Worm (Caenorhabditis elegans): Measurements from ENCODE around the gene cex-2.
A peak's percentile ranks its signal among the peaks of the same experiment; 100 is the strongest.

cex-2 gene

DNA sequence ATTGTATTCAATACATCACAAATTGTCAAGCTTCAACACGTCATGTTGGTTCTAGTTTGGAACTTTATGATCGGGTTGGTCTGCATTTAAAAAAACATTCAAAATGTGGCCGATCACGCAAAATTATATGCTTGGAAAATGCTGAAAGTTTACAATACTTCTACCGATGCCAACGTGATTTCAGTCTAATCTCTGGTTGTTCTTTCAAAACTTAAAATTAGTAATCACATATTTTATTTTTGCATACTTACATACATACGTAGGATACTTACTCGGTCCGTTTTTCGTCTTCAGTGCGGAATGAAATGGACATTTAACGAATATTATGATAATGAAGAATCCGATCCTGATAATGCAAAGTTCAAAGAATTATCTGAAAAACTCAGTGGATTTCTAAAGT is 10.1 kb downstream of the cex-2 start, which contains the start of gene srw-62:
TSS of gene srw-62 (plus strand) at position 301 of the 400 bp plus-strand sequence.
- no peak for TF ChIP-seq ceh-28 (tag; optimal IDR thresholded peaks at IDR 0.05)
- peak; percentile 4 for TF ChIP-seq aha-1 (tag)

DNA sequence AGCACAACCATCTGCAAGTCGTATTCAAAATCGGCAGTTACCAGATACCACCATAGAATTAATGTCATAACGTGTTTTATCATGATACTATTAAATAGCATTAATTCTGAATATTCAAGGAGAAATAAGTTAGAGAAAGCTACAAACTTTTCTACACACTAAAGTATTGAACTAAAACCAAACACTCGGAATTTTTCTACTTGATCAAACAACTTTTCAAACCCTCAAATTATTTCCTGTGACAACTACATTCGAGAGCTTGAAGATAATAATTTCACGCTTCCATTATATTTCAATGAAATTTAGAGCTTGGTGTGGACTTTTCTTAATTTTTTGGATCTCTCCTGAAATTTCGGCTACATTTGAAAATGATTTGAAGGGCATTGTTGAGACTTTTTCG is 12.8 kb downstream of the cex-2 start, which contains the start of gene irld-47:
TSS of gene irld-47 (minus strand) at position 101 of the 400 bp plus-strand sequence.
- TF ChIP-seq dve-1 (tag; optimal IDR thresholded peaks at IDR 0.05; ENCODE audit: insufficient read depth), result no peak
- no peak for TF ChIP-seq spr-1 (tag; optimal IDR thresholded peaks at IDR 0.05)
- no peak for TF ChIP-seq nhr-77 (tag; optimal IDR thresholded peaks at IDR 0.05)
- TF ChIP-seq nhr-10 (tag; optimal IDR thresholded peaks at IDR 0.05), result no peak
- no peak for TF ChIP-seq nhr-25 (tag; optimal IDR thresholded peaks at IDR 0.05; ENCODE audit: borderline replicate concordance, insufficient read depth)
- no peak for TF ChIP-seq attf-4 (tag; optimal IDR thresholded peaks at IDR 0.05)
- no peak for TF ChIP-seq zfp-3 (GFP tag; conservative IDR thresholded peaks at IDR 0.05)
- TF ChIP-seq lin-1 (GFP tag; IDR thresholded peaks at IDR 0.05), result no peak
- no peak for TF ChIP-seq nhr-6 (tag; optimal IDR thresholded peaks at IDR 0.05)
- TF ChIP-seq unc-39 (tag; optimal IDR thresholded peaks at IDR 0.05), result no peak
- no peak for TF ChIP-seq ZK546.5 (tag; optimal IDR thresholded peaks at IDR 0.05)
- no peak for TF ChIP-seq lin-15B (tag; optimal IDR thresholded peaks at IDR 0.05)
- TF ChIP-seq nhr-48 (tag; optimal IDR thresholded peaks at IDR 0.05), result no peak
- no peak for TF ChIP-seq lin-38 (GFP tag; IDR thresholded peaks at IDR 0.05)
- TF ChIP-seq snpc-4 (tag; optimal IDR thresholded peaks at IDR 0.05), result no peak
- no peak for TF ChIP-seq F37D6.2 (tag; optimal IDR thresholded peaks at IDR 0.05)
- no peak for TF ChIP-seq ctbp-1 (GFP tag; IDR thresholded peaks at IDR 0.05)
- TF ChIP-seq aly-2 (tag; optimal IDR thresholded peaks at IDR 0.05), result no peak
- TF ChIP-seq ztf-11 (tag; optimal IDR thresholded peaks at IDR 0.05), result no peak
- no peak for TF ChIP-seq D1046.2 (GFP tag; IDR thresholded peaks at IDR 0.05)

DNA sequence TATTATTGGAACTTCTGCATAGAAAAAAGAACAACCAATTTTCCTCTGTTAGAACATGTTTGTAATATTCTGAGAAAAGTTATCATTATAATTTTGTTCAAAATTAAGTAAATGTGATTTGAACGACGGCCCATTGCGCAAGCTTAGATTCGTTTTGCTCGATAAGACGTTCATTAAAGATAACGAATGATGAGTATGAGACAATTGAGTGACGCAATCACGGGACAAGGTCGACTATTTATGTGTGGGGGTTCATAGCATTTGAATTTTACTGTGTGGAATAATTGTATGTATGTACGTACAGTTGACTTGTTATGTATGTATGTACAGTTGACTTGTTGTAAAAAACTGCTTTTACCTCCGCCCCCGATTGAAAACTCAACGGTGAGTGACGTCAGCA is 15.9 kb downstream of the cex-2 start:
- TF ChIP-seq nhr-41 (GFP tag; IDR thresholded peaks at IDR 0.05) (no peak), ces-1 (GFP tag; optimal IDR thresholded peaks at IDR 0.05) (no peak), madf-5 (GFP tag; IDR thresholded peaks at IDR 0.05) (no peak), fos-1 (tag; optimal IDR thresholded peaks at IDR 0.05) (no peak), unc-62 (GFP tag; optimal IDR thresholded peaks at IDR 0.05 in 1 of 2) (peak in 1 of 2 experiments; percentile 75), unc-62 (tag; optimal IDR thresholded peaks at IDR 0.05) (no peak)

DNA sequence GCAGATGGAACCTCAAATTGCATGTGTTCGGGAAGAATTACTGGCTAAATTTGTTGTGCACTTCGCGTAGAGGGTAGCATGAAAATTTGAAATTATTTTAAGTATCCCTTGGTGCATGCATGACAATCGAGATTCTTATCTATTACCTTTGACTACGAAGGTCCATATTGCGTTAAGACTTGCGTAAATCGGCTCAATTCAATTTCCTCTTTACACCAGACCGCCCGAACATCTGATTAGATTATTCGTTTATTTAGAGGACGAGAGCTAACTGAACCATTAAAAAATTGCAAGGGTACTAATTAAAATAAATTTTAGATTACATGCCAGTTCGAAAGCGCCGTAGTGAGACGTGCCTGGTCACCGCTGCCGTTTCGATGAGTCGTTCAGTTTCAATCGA is 17.6 kb downstream of the cex-2 start:
- TF ChIP-seq rbr-2 (tag; optimal IDR thresholded peaks at IDR 0.05), result no peak
- no peak for TF ChIP-seq F26F4.8 (GFP tag; conservative IDR thresholded peaks at IDR 0.05)
- no peak for TF ChIP-seq lim-7 (GFP tag; IDR thresholded peaks at IDR 0.05)
- TF ChIP-seq snpc-4 (tag; optimal IDR thresholded peaks at IDR 0.05), result no peak

DNA sequence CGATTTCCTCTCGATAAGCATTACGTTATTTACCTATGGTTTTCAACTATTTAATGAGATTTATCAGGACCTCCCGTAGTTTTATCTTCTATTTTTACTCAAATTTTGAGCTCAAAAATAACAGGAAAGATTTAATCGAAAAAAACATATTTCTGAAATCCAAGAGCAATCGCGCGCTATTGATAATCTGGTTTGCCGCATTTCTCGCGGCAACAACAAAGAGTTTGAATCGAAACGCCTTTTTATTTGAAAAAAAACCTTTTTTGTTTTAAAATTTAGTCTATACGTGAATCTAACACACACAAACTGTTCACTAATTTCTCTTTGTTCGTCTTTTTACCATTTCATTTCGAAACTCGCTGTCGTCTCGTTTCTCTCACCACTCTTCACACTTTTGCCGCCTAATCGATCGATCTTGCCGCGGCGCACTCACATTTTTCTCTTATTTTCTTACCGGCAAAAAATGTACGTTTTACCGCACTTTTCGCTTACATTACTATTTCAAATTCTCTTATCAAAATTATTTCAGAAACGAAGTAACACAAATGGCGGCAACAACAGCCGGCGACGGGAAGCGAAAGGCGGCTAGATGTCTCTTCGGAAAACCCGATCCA is 18.9 kb downstream of the cex-2 start, which contains the start of gene cki-2:
TSS of gene cki-2 (plus strand) at position 337 of the 614 bp plus-strand sequence.
- TF ChIP-seq nhr-48 (tag; optimal IDR thresholded peaks at IDR 0.05) (no peak), unc-62 (GFP tag; optimal IDR thresholded peaks at IDR 0.05 in 1 of 2) (peak in 1 of 2 experiments; percentile 22), unc-62 (tag; optimal IDR thresholded peaks at IDR 0.05) (no peak), cey-2 (tag; optimal IDR thresholded peaks at IDR 0.05; ENCODE audit: borderline replicate concordance, insufficient read depth) (no peak), mep-1 (tag; optimal IDR thresholded peaks at IDR 0.05) (no peak), nhr-11 (tag; optimal IDR thresholded peaks at IDR 0.05) (no peak), nhr-28 (tag; optimal IDR thresholded peaks at IDR 0.05) (peak; percentile 4), R02D3.7 (tag; optimal IDR thresholded peaks at IDR 0.05) (no peak), D1046.2 (GFP tag; IDR thresholded peaks at IDR 0.05) (no peak), nhr-41 (GFP tag; IDR thresholded peaks at IDR 0.05) (no peak), Y5F2A.4 (GFP tag; optimal IDR thresholded peaks at IDR 0.05) (no peak), F10B5.3 (tag; optimal IDR thresholded peaks at IDR 0.05) (no peak), ceh-28 (tag; optimal IDR thresholded peaks at IDR 0.05) (no peak), madf-5 (GFP tag; IDR thresholded peaks at IDR 0.05) (no peak), zip-11 (GFP tag; IDR thresholded peaks at IDR 0.05) (no peak), dpl-1 (GFP tag; optimal IDR thresholded peaks at IDR 0.05) (peak; percentile 25), attf-4 (tag; optimal IDR thresholded peaks at IDR 0.05) (no peak), unc-39 (tag; optimal IDR thresholded peaks at IDR 0.05) (no peak), snpc-4 (tag; optimal IDR thresholded peaks at IDR 0.05) (no peak), daf-16 (GFP tag; optimal IDR thresholded peaks at IDR 0.05) (no peak), daf-16 (tag; optimal IDR thresholded peaks at IDR 0.05) (peak; percentile 26), lsy-2 (tag; optimal IDR thresholded peaks at IDR 0.05) (peak in 1 of 2 experiments; percentile 7), pqm-1 (tag; optimal IDR thresholded peaks at IDR 0.05) (peak; percentile 38), lin-38 (GFP tag; IDR thresholded peaks at IDR 0.05) (peak; percentile 60), lin-1 (GFP tag; IDR thresholded peaks at IDR 0.05) (no peak), nhr-10 (tag; optimal IDR thresholded peaks at IDR 0.05) (no peak), F26F4.8 (GFP tag; conservative IDR thresholded peaks at IDR 0.05) (no peak)

Measured in whole organism, L4 larva.